Worm (Caenorhabditis elegans): ENCODE measurements around the gene nnt-1.

ce11 chrX:6129277-6129676 is 7.2 kb downstream of the nnt-1 start:
- TF ChIP-seq Y105C5A.15 (GFP tag; IDR thresholded peaks at IDR 0.05) (no peak), ZK546.5 (tag; optimal IDR thresholded peaks at IDR 0.05) (no peak), lsy-2 (tag; optimal IDR thresholded peaks at IDR 0.05) (peak in 1 of 2 experiments; percentile 16), lin-13 (GFP tag; optimal IDR thresholded peaks at IDR 0.05) (no peak), gei-8 (GFP tag; optimal IDR thresholded peaks at IDR 0.05) (no peak), lin-39 (tag; optimal IDR thresholded peaks at IDR 0.05) (no peak), nhr-237 (tag; optimal IDR thresholded peaks at IDR 0.05) (no peak), nhr-76 (tag; optimal IDR thresholded peaks at IDR 0.05) (no peak), spr-1 (tag; optimal IDR thresholded peaks at IDR 0.05) (no peak), nhr-48 (tag; optimal IDR thresholded peaks at IDR 0.05) (peak; percentile 15), ces-1 (GFP tag; optimal IDR thresholded peaks at IDR 0.05) (no peak)

Measured in whole organism, L4 larva.